Worm (Caenorhabditis elegans) whole organism, midembryonic: ENCODE measurements around the gene srh-171.

Experiments used
- T22C8.4 ChIP-seq: fragments of 200-800 bp; sonication (Bioruptor generic); IDR thresholded peaks from 2 replicates; pipeline ENCODE4 v1.3.6; 2022; ENCODE audit warnings: missing genetic modification characterization, missing compliant biosample characterization
- cog-1 ChIP-seq: sonication (generic microtip); optimal IDR thresholded peaks from 2 replicates; lab custom pipeline; 2016; ENCODE audit warnings: missing genetic modification characterization, missing compliant biosample characterization
- flt-1 ChIP-seq: fragments of 200-800 bp; sonication (Bioruptor generic); IDR thresholded peaks from 2 replicates; pipeline ENCODE4 v1.3.6; 2022; ENCODE audit warnings: missing genetic modification characterization, missing compliant biosample characterization
- klf-2 ChIP-seq: fragments of 200-800 bp; sonication (Bioruptor generic); conservative IDR thresholded peaks from 2 replicates; pipeline ENCODE4 v1.3.6; 2022; ENCODE audit warnings: missing genetic modification reagents, missing genetic modification characterization, missing compliant biosample characterization
- med-1 ChIP-seq: sonication (generic microtip); optimal IDR thresholded peaks from 2 replicates; lab custom pipeline; 2017; ENCODE audit warnings: missing genetic modification characterization, mild to moderate bottlenecking, missing compliant biosample characterization, antibody characterized with exemption, missing genetic modification reagents; ENCODE audit not compliant: insufficient read depth
- ref-1 ChIP-seq: fragments of 200-800 bp; sonication (Bioruptor generic); conservative IDR thresholded peaks from 2 replicates; pipeline ENCODE4 v1.3.6; 2022; ENCODE audit warnings: missing genetic modification reagents, missing genetic modification characterization, missing compliant biosample characterization
- tab-1 ChIP-seq: fragments of 200-800 bp; sonication (Bioruptor generic); IDR thresholded peaks from 2 replicates; pipeline ENCODE4 v1.3.6; 2022; ENCODE audit warnings: missing genetic modification characterization, missing compliant biosample characterization
- ztf-23 ChIP-seq: fragments of 200-800 bp; sonication (Bioruptor generic); IDR thresholded peaks from 2 replicates; pipeline ENCODE4 v1.3.6; 2022; ENCODE audit warnings: missing genetic modification reagents, missing genetic modification characterization, missing compliant biosample characterization
- ztf-29 ChIP-seq: fragments of 200-800 bp; sonication (Bioruptor generic); IDR thresholded peaks from 2 replicates; pipeline ENCODE4 v1.3.6; 2022; ENCODE audit warnings: missing genetic modification reagents, missing genetic modification characterization, missing compliant biosample characterization

The srh-171 gene

DNA sequence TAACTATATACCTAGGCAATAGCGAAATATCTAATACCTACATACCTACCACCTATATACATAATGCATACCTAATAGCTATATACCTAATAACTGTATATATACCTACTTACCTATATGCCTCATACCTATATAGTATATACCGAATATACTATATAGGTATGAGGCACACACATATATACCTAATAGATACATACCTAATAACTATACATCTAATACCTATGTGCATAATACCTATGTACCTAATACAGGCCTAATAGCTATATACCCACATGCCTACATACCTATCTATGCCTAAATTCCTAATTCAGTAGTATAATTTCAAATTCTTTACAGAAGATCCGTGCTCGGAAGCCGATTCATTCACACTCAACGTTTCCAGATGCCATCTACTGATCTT lies 11.0 kb upstream of the srh-171 start:
- no peak for TF ChIP-seq ztf-29
- no peak for TF ChIP-seq flt-1 (GFP tag; lab: Robert Waterston, UW)
- no peak for TF ChIP-seq T22C8.4
- TF ChIP-seq tab-1 (GFP tag; lab: Robert Waterston, UW): no peak
- no peak for TF ChIP-seq klf-2 (GFP tag; lab: Robert Waterston, UW)
- no peak for TF ChIP-seq med-1 (GFP tag; lab: Kevin White, UChicago)
- no peak for TF ChIP-seq ztf-23
- TF ChIP-seq cog-1 (tag; lab: Kevin White, UChicago): no peak
- TF ChIP-seq ref-1 (GFP tag; lab: Robert Waterston, UW): no peak

DNA sequence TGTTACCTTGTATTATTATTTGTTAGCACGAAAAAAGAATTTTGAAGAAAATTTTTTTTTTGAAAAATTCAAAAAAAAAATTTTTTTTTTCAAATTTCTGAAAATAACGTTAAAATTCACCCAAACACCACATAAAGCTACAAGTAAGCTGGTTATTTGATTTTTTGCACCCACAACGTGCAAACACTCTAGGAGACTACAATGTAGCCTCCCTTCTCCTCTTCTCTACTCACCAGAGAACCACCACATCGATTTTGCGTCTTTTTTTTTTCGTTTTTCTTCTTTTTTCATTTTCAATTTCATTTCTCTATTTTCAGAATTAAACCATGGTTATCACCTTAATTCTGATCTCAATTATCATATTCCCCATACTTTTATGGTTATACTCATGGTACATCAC lies 10.3 kb upstream of the srh-171 start, which contains the start of gene abhd-3.1:
TSS of gene abhd-3.1 (plus strand) at position 318 of the 400 bp plus-strand sequence.
- TF ChIP-seq flt-1 (GFP tag; lab: Robert Waterston, UW) (no peak), T22C8.4 (no peak), tab-1 (GFP tag; lab: Robert Waterston, UW) (no peak), ref-1 (GFP tag; lab: Robert Waterston, UW) (no peak), med-1 (GFP tag; lab: Kevin White, UChicago) (no peak), ztf-23 (no peak), cog-1 (tag; lab: Kevin White, UChicago) (no peak), ztf-29 (no peak), klf-2 (GFP tag; lab: Robert Waterston, UW) (no peak)

DNA sequence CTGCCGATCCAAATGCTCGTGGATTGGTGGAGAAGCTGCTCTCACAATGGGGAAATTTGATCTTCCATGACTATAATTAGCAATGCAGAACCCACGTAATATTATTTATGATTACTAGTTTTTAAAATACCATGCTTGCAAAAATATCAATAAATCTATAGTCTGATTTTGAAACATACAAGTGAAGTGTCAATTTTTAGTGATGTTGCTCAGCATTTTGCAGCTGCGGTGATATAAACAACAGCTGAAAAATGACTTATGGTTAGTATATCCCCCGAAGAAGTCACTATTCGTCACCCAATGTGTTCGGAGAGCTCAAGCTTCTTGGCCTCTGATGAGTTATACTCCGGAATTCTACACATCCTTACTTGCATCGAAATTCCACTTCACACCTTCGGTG lies 6.8 kb upstream of the srh-171 start, which contains the start of gene srh-172:
TSS of gene srh-172 (plus strand) at position 301 of the 400 bp plus-strand sequence.
- TF ChIP-seq ztf-29 (no peak), T22C8.4 (no peak), med-1 (GFP tag; lab: Kevin White, UChicago) (no peak), tab-1 (GFP tag; lab: Robert Waterston, UW) (no peak), ref-1 (GFP tag; lab: Robert Waterston, UW) (no peak), ztf-23 (no peak), klf-2 (GFP tag; lab: Robert Waterston, UW) (no peak), cog-1 (tag; lab: Kevin White, UChicago) (no peak), flt-1 (GFP tag; lab: Robert Waterston, UW) (no peak)

DNA sequence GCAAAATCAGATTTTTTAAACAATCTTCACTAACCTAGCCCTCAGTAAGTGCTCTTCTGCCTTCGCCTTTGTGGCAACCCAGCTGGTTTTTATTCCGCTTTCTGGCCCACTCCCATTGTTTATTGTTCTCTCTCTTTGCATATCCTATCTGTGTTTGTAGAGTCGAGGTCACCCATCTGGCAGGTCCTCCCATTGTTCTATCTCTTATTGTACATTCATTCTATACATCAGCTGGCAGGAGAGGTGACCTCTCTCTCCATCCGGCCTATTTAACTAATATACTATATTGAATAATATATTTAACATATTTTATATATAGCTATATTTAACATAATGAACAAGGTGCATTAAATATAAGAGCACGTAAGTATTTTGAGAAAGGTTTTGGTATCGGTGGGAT lies 3.5 kb upstream of the srh-171 start:
- TF ChIP-seq ztf-29 (no peak), klf-2 (GFP tag; lab: Robert Waterston, UW) (no peak), cog-1 (tag; lab: Kevin White, UChicago) (no peak), flt-1 (GFP tag; lab: Robert Waterston, UW) (no peak), ref-1 (GFP tag; lab: Robert Waterston, UW) (no peak)

DNA sequence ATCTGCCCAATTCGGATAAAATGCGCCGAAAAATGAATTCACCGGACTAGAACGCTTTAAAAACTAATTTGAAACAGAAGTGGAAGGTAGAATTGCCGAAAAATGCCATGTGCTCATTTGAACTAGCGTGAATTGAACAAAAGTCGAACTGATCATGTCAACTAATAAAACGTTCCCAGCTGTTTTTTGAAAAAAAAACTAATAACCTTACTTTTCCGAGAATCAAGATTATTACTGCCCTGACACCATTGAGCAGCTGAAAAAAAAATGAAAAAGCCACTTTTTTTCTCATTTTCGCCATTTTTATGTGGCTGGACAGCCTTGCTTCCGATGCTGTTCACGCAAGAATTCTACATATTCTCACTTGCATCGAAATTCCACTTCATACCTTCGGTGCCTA lies 7.5 kb downstream of the srh-171 start, which contains the start of gene srh-173:
TSS of gene srh-173 (plus strand) at position 301 of the 400 bp plus-strand sequence.
- TF ChIP-seq ztf-23: no peak

DNA sequence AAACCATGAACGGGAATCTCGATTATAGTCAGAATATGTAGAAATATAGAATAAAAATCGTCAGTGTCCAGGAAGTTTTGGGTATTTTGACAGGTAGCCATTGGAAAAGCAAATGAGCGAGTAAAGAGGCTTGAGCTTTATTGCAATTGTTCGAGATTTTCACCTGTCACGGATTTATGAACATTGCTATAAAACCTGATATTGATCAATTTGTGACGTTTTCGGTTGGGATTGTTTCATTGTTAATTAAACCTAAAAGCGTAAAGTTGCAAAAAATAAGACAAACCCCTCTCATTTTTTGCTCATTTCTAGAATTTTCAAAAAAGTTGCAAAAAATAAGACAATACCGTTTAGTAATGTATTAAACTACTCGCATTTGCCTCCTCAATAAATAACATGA lies 12.7 kb downstream of the srh-171 start, which contains the start of gene srh-183:
TSS of gene srh-183 (minus strand) at position 101 of the 400 bp plus-strand sequence.
- TF ChIP-seq ztf-23 (no peak), cog-1 (tag; lab: Kevin White, UChicago) (no peak), tab-1 (GFP tag; lab: Robert Waterston, UW) (no peak), flt-1 (GFP tag; lab: Robert Waterston, UW) (no peak), klf-2 (GFP tag; lab: Robert Waterston, UW) (no peak), ref-1 (GFP tag; lab: Robert Waterston, UW) (no peak), T22C8.4 (no peak), ztf-29 (no peak), med-1 (GFP tag; lab: Kevin White, UChicago) (no peak)

DNA sequence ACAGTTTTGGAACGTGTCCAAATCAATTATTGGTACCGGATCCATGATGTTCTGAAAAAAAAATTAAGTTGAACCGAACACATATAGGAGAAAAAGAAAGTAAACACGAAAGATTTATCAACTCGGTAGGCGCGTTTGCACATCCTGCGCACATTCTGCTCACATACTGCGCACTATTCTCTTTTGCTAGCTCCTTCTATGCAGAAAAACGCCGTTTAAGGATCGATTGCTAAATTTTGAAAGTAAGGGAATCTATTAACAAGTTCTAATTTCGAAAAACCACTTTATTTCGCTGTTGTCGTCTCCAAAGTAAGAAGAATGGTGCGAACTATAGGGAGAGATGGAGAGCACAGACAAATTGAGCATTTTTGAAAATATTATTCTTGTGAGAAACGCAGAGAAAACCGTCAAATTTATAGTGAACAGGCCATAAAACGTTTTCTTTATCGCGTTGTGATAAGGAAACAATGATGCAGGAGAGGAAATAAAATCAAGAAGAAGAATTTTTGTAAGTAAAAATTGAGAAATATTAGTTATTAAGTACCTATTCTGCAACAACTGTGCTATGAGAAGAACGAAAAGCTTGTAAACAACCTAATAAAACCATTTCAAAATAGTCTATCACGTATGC lies 16.4 kb downstream of the srh-171 start, which contains the start of gene Y60A3A.24:
TSS of gene Y60A3A.24 (minus strand) at position 51 of the 631 bp plus-strand sequence.
- no peak for TF ChIP-seq ref-1 (GFP tag; lab: Robert Waterston, UW)
- no peak for TF ChIP-seq med-1 (GFP tag; lab: Kevin White, UChicago)
- TF ChIP-seq klf-2 (GFP tag; lab: Robert Waterston, UW): no peak

DNA sequence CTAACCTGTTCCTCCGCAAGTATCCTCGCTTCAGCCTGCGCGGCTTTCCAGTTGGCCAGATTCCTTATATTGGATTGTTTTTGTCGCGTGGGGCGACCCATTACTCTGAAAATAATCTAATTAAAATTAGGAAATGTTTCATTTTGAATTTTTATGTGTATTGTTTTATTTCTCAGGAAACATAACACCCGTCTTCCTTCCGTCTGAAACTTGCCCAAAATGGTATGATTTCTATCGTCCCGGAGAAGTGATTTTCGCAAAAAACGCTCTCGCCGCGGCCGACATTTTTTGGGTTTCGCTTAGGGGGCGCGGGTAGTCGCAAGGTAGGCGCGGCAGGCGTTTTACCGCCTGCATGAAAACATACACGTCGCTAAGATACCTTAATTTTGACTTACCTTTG lies 20.7 kb downstream of the srh-171 start, which contains the start of gene clec-260:
TSS of gene clec-260 (minus strand) at position 101 of the 400 bp plus-strand sequence.
- no peak for TF ChIP-seq ztf-29

DNA sequence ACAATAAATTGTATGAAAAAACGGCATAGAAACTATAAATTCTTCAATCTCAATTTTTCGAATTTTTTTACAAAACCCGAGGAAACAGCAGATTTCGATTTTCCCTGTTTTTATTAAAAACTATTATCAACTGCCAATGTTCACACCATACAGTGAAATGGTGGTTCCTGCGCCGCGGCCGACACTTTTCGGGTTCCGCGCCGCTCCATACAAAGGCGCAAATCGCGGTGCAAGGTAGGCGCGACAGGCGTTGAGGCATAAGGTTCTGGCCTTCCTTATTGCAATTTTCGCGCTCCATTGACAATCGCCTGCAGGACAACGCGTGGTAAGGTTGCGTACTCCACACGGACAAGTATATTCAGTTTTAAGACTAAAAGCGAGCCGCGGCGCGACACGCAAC lies 21.3 kb downstream of the srh-171 start:
- no peak for TF ChIP-seq T22C8.4
- no peak for TF ChIP-seq cog-1 (tag; lab: Kevin White, UChicago)
- no peak for TF ChIP-seq ztf-29
- TF ChIP-seq ref-1 (GFP tag; lab: Robert Waterston, UW): no peak
- no peak for TF ChIP-seq klf-2 (GFP tag; lab: Robert Waterston, UW)
- no peak for TF ChIP-seq tab-1 (GFP tag; lab: Robert Waterston, UW)

DNA sequence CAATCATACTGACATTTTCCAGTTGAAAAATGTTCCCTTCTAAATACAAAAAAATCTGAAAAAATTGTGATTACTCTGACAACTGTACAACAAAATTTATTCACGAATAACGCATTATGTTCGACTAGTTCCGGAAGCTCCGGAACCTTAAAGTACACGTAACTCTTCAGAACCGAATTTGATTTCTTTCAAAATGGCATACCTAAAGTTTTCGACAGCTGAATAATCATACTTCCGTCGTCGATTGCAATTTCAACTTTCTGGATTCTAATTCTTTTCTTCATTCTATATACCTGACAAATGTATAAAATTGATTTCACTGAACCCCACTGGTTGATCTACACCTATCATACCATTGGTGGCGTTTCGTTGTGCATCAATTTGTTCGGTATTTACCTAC lies 22.2 kb downstream of the srh-171 start, which contains the start of gene sri-67:
TSS of gene sri-67 (plus strand) at position 301 of the 400 bp plus-strand sequence.
- TF ChIP-seq ztf-29 (no peak), flt-1 (GFP tag; lab: Robert Waterston, UW) (no peak), cog-1 (tag; lab: Kevin White, UChicago) (no peak), ref-1 (GFP tag; lab: Robert Waterston, UW) (no peak), med-1 (GFP tag; lab: Kevin White, UChicago) (no peak), klf-2 (GFP tag; lab: Robert Waterston, UW) (no peak), tab-1 (GFP tag; lab: Robert Waterston, UW) (no peak), ztf-23 (no peak), T22C8.4 (no peak)
